Fruit fly (Drosophila melanogaster): ENCODE results near the gene CG5612.

DNA sequence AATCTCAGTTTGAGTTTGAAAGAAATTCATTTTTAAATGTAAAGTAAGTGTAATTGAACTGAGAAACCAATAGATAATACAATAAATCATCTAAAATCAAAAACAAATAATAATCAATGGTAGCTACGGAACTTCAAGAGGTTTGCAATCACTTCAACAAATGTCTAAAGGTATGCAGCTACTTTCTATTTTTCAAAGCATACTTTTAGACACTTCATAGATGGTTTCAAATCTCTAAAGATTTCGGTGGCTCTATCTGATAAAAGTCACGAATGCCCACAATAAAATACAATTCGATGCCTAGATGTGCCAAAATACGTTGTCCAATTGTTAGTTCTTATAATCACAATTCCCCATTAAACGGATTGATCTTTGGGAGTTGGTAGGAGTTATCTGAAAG, 17.3 kb upstream of the CG5612 start:
- TF ChIP-seq CG13204 (GFP tag; optimal IDR thresholded peaks at IDR 0.05): no peak
- no peak for TF ChIP-seq CG32121 (GFP tag; IDR thresholded peaks at IDR 0.05)
- no peak for TF ChIP-seq CG34367 (tag; optimal IDR thresholded peaks at IDR 0.05)
- no peak for TF ChIP-seq fd96Ca (GFP tag; IDR thresholded peaks at IDR 0.05)
- TF ChIP-seq Pif1A (GFP tag; optimal IDR thresholded peaks at IDR 0.05): no peak
